Worm (Caenorhabditis elegans) whole organism, midembryonic: ENCODE measurements around the gene srt-44.

Source experiments
- flt-1 ChIP-seq: fragments of 200-800 bp; sonication (Bioruptor generic); IDR thresholded peaks from 2 replicates; pipeline ENCODE4 v1.3.6; 2022; ENCODE audit warnings: missing genetic modification characterization, missing compliant biosample characterization
- klf-2 ChIP-seq: fragments of 200-800 bp; sonication (Bioruptor generic); conservative IDR thresholded peaks from 2 replicates; pipeline ENCODE4 v1.3.6; 2022; ENCODE audit warnings: missing genetic modification reagents, missing genetic modification characterization, missing compliant biosample characterization
- med-1 ChIP-seq: sonication (generic microtip); optimal IDR thresholded peaks from 2 replicates; lab custom pipeline; 2017; ENCODE audit warnings: missing genetic modification characterization, mild to moderate bottlenecking, missing compliant biosample characterization, antibody characterized with exemption, missing genetic modification reagents; ENCODE audit not compliant: insufficient read depth
- ref-1 ChIP-seq: fragments of 200-800 bp; sonication (Bioruptor generic); conservative IDR thresholded peaks from 2 replicates; pipeline ENCODE4 v1.3.6; 2022; ENCODE audit warnings: missing genetic modification reagents, missing genetic modification characterization, missing compliant biosample characterization
- tab-1 ChIP-seq: fragments of 200-800 bp; sonication (Bioruptor generic); IDR thresholded peaks from 2 replicates; pipeline ENCODE4 v1.3.6; 2022; ENCODE audit warnings: missing genetic modification characterization, missing compliant biosample characterization
- ztf-29 ChIP-seq: fragments of 200-800 bp; sonication (Bioruptor generic); IDR thresholded peaks from 2 replicates; pipeline ENCODE4 v1.3.6; 2022; ENCODE audit warnings: missing genetic modification reagents, missing genetic modification characterization, missing compliant biosample characterization

ce11 chrIV:15098294-15098693 is 5.1 kb upstream of the srt-44 start, which contains the start of gene srt-49:
- no peak for TF ChIP-seq klf-2
- TF ChIP-seq flt-1 (GFP tag; lab: Robert Waterston, UW), result no peak
- TF ChIP-seq ztf-29, result no peak
- no peak for TF ChIP-seq med-1 (GFP tag; lab: Kevin White, UChicago)
- TF ChIP-seq ref-1, result no peak
- TF ChIP-seq tab-1 (GFP tag; lab: Robert Waterston, UW), result no peak
